Worm (Caenorhabditis elegans) whole organism, young adult: ENCODE results near the gene cyp-33E3.

Source experiments
- C17E4.6 ChIP-seq: fragments of 200-800 bp; sonication (Bioruptor generic); IDR thresholded peaks from 2 replicates; pipeline ENCODE4 v1.3.6; 2022; ENCODE audit warnings: missing genetic modification reagents, missing genetic modification characterization, missing compliant biosample characterization
- F57A8.1 ChIP-seq: fragments of 200-800 bp; sonication (Bioruptor generic); optimal IDR thresholded peaks from 2 replicates; lab custom pipeline; 2018; ENCODE audit warnings: mild to moderate bottlenecking, missing genetic modification characterization, moderate library complexity, missing compliant biosample characterization
- dox-1 ChIP-seq: fragments of 200-800 bp; sonication (Bioruptor generic); IDR thresholded peaks from 2 replicates; pipeline ENCODE4 v1.3.6; 2022; ENCODE audit warnings: missing genetic modification reagents, missing genetic modification characterization, missing compliant biosample characterization
- ets-4 ChIP-seq: fragments of 200-800 bp; sonication (Bioruptor generic); optimal IDR thresholded peaks from 2 replicates; lab custom pipeline; 2018; ENCODE audit warnings: mild to moderate bottlenecking, missing genetic modification characterization, missing compliant biosample characterization
- him-1 ChIP-seq: sonication (generic microtip); optimal IDR thresholded peaks from 2 replicates; lab custom pipeline; 2016; ENCODE audit warnings: missing genotype, missing genetic modification reagents, missing genetic modification characterization, missing compliant biosample characterization
- sea-2 ChIP-seq: fragments of 200-800 bp; sonication (Bioruptor generic); IDR thresholded peaks from 2 replicates; pipeline ENCODE4 v1.3.6; 2022; ENCODE audit warnings: missing genetic modification characterization, missing compliant biosample characterization
- unc-130 ChIP-seq: sonication (generic microtip); optimal IDR thresholded peaks from 2 replicates; lab custom pipeline; 2016; ENCODE audit warnings: missing genetic modification reagents, missing genetic modification characterization, missing compliant biosample characterization
- ztf-25 ChIP-seq: fragments of 200-800 bp; sonication (Bioruptor generic); IDR thresholded peaks from 2 replicates; pipeline ENCODE4 v1.3.6; 2022; ENCODE audit warnings: missing genetic modification reagents, missing genetic modification characterization, missing compliant biosample characterization

DNA sequence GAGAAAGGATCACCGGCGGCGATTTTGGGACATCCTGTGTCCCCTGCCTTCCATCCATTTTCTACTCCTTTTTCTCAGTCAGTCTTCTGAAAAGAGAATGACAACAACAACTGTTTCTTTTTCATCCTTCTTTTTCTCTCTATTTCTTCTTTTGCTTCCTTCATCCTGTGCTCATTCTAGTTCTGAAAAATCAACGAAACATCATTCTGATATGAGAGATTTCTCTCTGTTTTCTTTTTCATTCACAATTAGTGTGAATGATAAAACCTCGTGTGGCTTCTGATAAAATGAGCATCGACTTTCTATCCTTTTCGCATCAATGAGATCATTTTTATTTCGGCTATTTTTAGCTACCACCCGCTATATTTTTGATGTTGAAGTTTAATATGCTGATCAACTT lies 9.6 kb upstream of the cyp-33E3 start:
- TF ChIP-seq unc-130 (GFP tag; lab: Kevin White, UChicago) (no peak), ztf-25 (GFP tag; lab: Robert Waterston, UW) (no peak), him-1 (no peak), sea-2 (GFP tag; lab: Robert Waterston, UW) (no peak), C17E4.6 (no peak), dox-1 (GFP tag; lab: Robert Waterston, UW) (no peak), F57A8.1 (no peak), ets-4 (GFP tag; lab: Kevin White, UChicago) (no peak)
